Worm (Caenorhabditis elegans): ENCODE data around the gene W02A2.5.

W02A2.5 gene

DNA sequence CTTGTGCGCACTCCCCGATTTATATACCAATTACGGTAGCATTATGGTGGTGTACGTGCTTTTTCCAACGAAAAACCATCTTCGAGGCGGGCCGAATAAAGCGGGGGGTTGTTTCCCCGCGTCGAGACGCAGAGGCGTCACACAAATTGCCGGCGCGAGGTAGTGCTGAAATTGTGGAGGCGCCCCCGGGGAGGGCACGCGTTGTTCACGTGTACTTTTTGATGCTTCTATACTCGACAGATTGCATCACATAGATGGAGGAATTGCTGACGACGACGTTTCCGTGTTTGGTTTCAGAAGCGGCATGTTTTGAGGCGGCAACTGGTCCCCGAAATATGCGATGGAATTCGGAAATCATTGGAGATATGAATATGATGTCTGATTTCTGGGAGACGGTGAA, 52.6 kb downstream of the W02A2.5 start (continued):
- TF ChIP-seq tag-97 (GFP tag; IDR thresholded peaks at IDR 0.05): no peak
- TF ChIP-seq Y75B8A.6 (GFP tag; IDR thresholded peaks at IDR 0.05): no peak
- TF ChIP-seq mxl-3 (GFP tag; optimal IDR thresholded peaks at IDR 0.05): peak; percentile 92
- no peak for TF ChIP-seq ama-1 (optimal IDR thresholded peaks at IDR 0.05)
- no peak for TF ChIP-seq pqm-1 (tag; optimal IDR thresholded peaks at IDR 0.05)
- peak; percentile 69 for TF ChIP-seq gei-8 (GFP tag; optimal IDR thresholded peaks at IDR 0.05)
- TF ChIP-seq nhr-102 (tag; optimal IDR thresholded peaks at IDR 0.05): peak; percentile 65
- no peak for TF ChIP-seq daf-12 (tag; optimal IDR thresholded peaks at IDR 0.05)
- no peak for TF ChIP-seq zag-1 (tag; optimal IDR thresholded peaks at IDR 0.05)
- TF ChIP-seq unc-130 (GFP tag; optimal IDR thresholded peaks at IDR 0.05): no peak
- TF ChIP-seq nhr-76 (tag; optimal IDR thresholded peaks at IDR 0.05): no peak
- TF ChIP-seq F37D6.2 (tag; optimal IDR thresholded peaks at IDR 0.05): peak; percentile 64
- TF ChIP-seq mxl-2 (GFP tag; conservative IDR thresholded peaks at IDR 0.05): peak; percentile 100
- peak; percentile 85 for TF ChIP-seq madf-9 (GFP tag; conservative IDR thresholded peaks at IDR 0.05)
- peak; percentile 46 for TF ChIP-seq jun-1 (tag; optimal IDR thresholded peaks at IDR 0.05)
- no peak for TF ChIP-seq unc-39 (tag; optimal IDR thresholded peaks at IDR 0.05)
- no peak for TF ChIP-seq snpc-4 (tag; optimal IDR thresholded peaks at IDR 0.05)
- peak; percentile 94 for TF ChIP-seq lin-1 (GFP tag; IDR thresholded peaks at IDR 0.05)
- TF ChIP-seq daf-8 (GFP tag; IDR thresholded peaks at IDR 0.05): no peak
- TF ChIP-seq nhr-41 (GFP tag; IDR thresholded peaks at IDR 0.05): no peak
- TF ChIP-seq nhr-237 (tag; optimal IDR thresholded peaks at IDR 0.05): no peak
- peak; percentile 21 for TF ChIP-seq zfp-2 (tag; optimal IDR thresholded peaks at IDR 0.05)
- peak in 1 of 2 experiments; percentile 50 for TF ChIP-seq unc-62 (GFP tag; optimal IDR thresholded peaks at IDR 0.05 in 1 of 2)
- no peak for TF ChIP-seq unc-62 (tag; optimal IDR thresholded peaks at IDR 0.05)
- no peak for TF ChIP-seq attf-4 (tag; optimal IDR thresholded peaks at IDR 0.05)
- no peak for TF ChIP-seq ceh-32 (tag; optimal IDR thresholded peaks at IDR 0.05; ENCODE audit: poor library complexity)
- peak; percentile 68 for TF ChIP-seq php-3 (GFP tag; IDR thresholded peaks at IDR 0.05)
- 0 out of 2 replicates have a peak, but pooled peaks have one; percentile 37 for TF ChIP-seq arid-1 (GFP tag; conservative IDR thresholded peaks at IDR 0.05)
- no peak for TF ChIP-seq duxl-1 (tag; optimal IDR thresholded peaks at IDR 0.05; ENCODE audit: poor library complexity)
- TF ChIP-seq zfp-3 (GFP tag; conservative IDR thresholded peaks at IDR 0.05): no peak
- TF ChIP-seq nhr-111 (GFP tag; optimal IDR thresholded peaks at IDR 0.05): no peak
- peak; percentile 55 for TF ChIP-seq spr-1 (tag; optimal IDR thresholded peaks at IDR 0.05)
- peak; percentile 56; the same call in 1 of the 2 replicates for TF ChIP-seq nhr-42 (GFP tag; IDR thresholded peaks at IDR 0.05)
- TF ChIP-seq lsy-2 (tag; optimal IDR thresholded peaks at IDR 0.05): peak; percentile 63 to 85
- TF ChIP-seq R02D3.7 (tag; optimal IDR thresholded peaks at IDR 0.05): no peak
- 0 out of 2 replicates have a peak, but pooled peaks have one; percentile 35 for TF ChIP-seq mdt-29 (GFP tag; IDR thresholded peaks at IDR 0.05)
- TF ChIP-seq lin-38 (GFP tag; IDR thresholded peaks at IDR 0.05): peak; percentile 75
- peak; percentile 64 for TF ChIP-seq dpl-1 (GFP tag; optimal IDR thresholded peaks at IDR 0.05)
- TF ChIP-seq sdz-12 (GFP tag; optimal IDR thresholded peaks at IDR 0.05): no peak
- TF ChIP-seq ceh-82 (tag; optimal IDR thresholded peaks at IDR 0.05): no peak
- no peak for TF ChIP-seq F10B5.3 (tag; optimal IDR thresholded peaks at IDR 0.05)
- peak; percentile 66 for TF ChIP-seq mes-2 (tag; optimal IDR thresholded peaks at IDR 0.05; ENCODE audit: poor library complexity, severe bottlenecking)
- no peak for TF ChIP-seq zip-11 (GFP tag; IDR thresholded peaks at IDR 0.05)
- no peak for TF ChIP-seq daf-19 (GFP tag; conservative IDR thresholded peaks at IDR 0.05)
- TF ChIP-seq madf-5 (GFP tag; IDR thresholded peaks at IDR 0.05): 0 out of 4 replicates have a peak, but pooled peaks of 1 of the 2 experiments have one; percentile 70
- TF ChIP-seq mep-1 (tag; optimal IDR thresholded peaks at IDR 0.05): peak; percentile 85
- TF ChIP-seq ceh-28 (tag; optimal IDR thresholded peaks at IDR 0.05): no peak
- TF ChIP-seq lin-15B (tag; optimal IDR thresholded peaks at IDR 0.05): no peak
- peak; percentile 90 for TF ChIP-seq ctbp-1 (GFP tag; IDR thresholded peaks at IDR 0.05)
- TF ChIP-seq ZK337.2 (GFP tag; IDR thresholded peaks at IDR 0.05): no peak
- TF ChIP-seq Y5F2A.4 (GFP tag; optimal IDR thresholded peaks at IDR 0.05): no peak
- TF ChIP-seq hlh-11 (tag; optimal IDR thresholded peaks at IDR 0.05): peak; percentile 97

Data from whole organism, L4 larva.